Worm (Caenorhabditis elegans): ENCODE data around the gene cyp-33D3.

ce11 chrV:18827374-18827773 is 9.7 kb downstream of the cyp-33D3 start:
- TF ChIP-seq mep-1 (tag; optimal IDR thresholded peaks at IDR 0.05), result no peak
- TF ChIP-seq ztf-11 (tag; optimal IDR thresholded peaks at IDR 0.05), result no peak
- TF ChIP-seq pha-4 (tag; optimal IDR thresholded peaks at IDR 0.05), result no peak
- TF ChIP-seq elt-1 (tag; optimal IDR thresholded peaks at IDR 0.05; ENCODE audit: borderline replicate concordance, insufficient read depth), result no peak
- TF ChIP-seq ceh-39 (tag; optimal IDR thresholded peaks at IDR 0.05), result no peak
- TF ChIP-seq unc-62 (GFP tag; optimal IDR thresholded peaks at IDR 0.05), result no peak
- no peak for TF ChIP-seq mls-2 (tag; optimal IDR thresholded peaks at IDR 0.05)
- no peak for TF ChIP-seq zip-8 (tag; optimal IDR thresholded peaks at IDR 0.05)
- TF ChIP-seq unc-39 (tag; optimal IDR thresholded peaks at IDR 0.05), result no peak
- no peak for TF ChIP-seq cnd-1 (tag; optimal IDR thresholded peaks at IDR 0.05)
- TF ChIP-seq snpc-4 (tag; optimal IDR thresholded peaks at IDR 0.05), result no peak
- TF ChIP-seq ham-2 (GFP tag; optimal IDR thresholded peaks at IDR 0.05), result no peak
